Worm (Caenorhabditis elegans) whole organism, L4 larva: ENCODE results near the gene R07E5.15.

Experiments used
- D1046.2 ChIP-seq: fragments of 200-800 bp; sonication (Bioruptor generic); IDR thresholded peaks from 2 replicates; pipeline ENCODE4 v1.3.6; 2022; ENCODE audit warnings: missing genetic modification characterization, missing compliant biosample characterization
- F37D6.2 ChIP-seq: sonication (generic microtip); optimal IDR thresholded peaks from 2 replicates; lab custom pipeline; 2016; ENCODE audit warnings: mild to moderate bottlenecking, missing genetic modification characterization, missing compliant biosample characterization
- T20F7.1 ChIP-seq: fragments of 200-800 bp; sonication (Bioruptor generic); optimal IDR thresholded peaks from 2 replicates; lab custom pipeline; 2018; ENCODE audit warnings: mild to moderate bottlenecking, missing genetic modification characterization, missing compliant biosample characterization
- T26A8.4 ChIP-seq: fragments of 200-800 bp; sonication (Bioruptor generic); IDR thresholded peaks from 2 replicates; pipeline ENCODE4 v1.3.6; 2022; ENCODE audit warnings: missing genetic modification characterization, missing compliant biosample characterization
- Y5F2A.4 ChIP-seq: fragments of 200-800 bp; sonication (Bioruptor generic); optimal IDR thresholded peaks from 2 replicates; lab custom pipeline; 2018; ENCODE audit warnings: mild to moderate bottlenecking, missing genetic modification characterization, missing compliant biosample characterization
- aha-1 ChIP-seq: fragments of 150-350 bp; peaks from one replicate; lab custom pipeline; 2014; ENCODE audit warnings: missing biosample characterization, missing genetic modification characterization
- ceh-20 ChIP-seq: fragments of 200-800 bp; sonication (Bioruptor generic); IDR thresholded peaks from 2 replicates; pipeline ENCODE4 v1.3.6; 2022; ENCODE audit warnings: missing genetic modification reagents, missing genetic modification characterization, missing compliant biosample characterization
- ceh-44 ChIP-seq: fragments of 200-800 bp; sonication (Bioruptor generic); IDR thresholded peaks from 2 replicates; pipeline ENCODE4 v1.3.6; 2022; ENCODE audit warnings: missing genetic modification reagents, missing genetic modification characterization, missing compliant biosample characterization
- cey-2 ChIP-seq: sonication (generic microtip); optimal IDR thresholded peaks from 3 replicates; lab custom pipeline; 2017; ENCODE audit warnings: missing genetic modification characterization, mild to moderate bottlenecking, missing compliant biosample characterization, antibody characterized with exemption, borderline replicate concordance; ENCODE audit not compliant: insufficient read depth
- daf-16 ChIP-seq, 3 experiments: sonication (generic microtip); optimal IDR thresholded peaks; 2 replicates each; lab custom pipeline; 2016 to 2017; ENCODE audit warnings: missing genetic modification characterization in 3 of 3, missing genetic modification reagents in 3 of 3, mild to moderate bottlenecking in 2 of 3, missing compliant biosample characterization in 2 of 3, missing biosample characterization in 1 of 3, moderate library complexity in 1 of 3
- daf-8 ChIP-seq: fragments of 200-800 bp; sonication (Bioruptor generic); IDR thresholded peaks from 2 replicates; pipeline ENCODE4 v1.3.6; 2022; ENCODE audit warnings: missing genetic modification characterization, missing compliant biosample characterization
- dmd-8 ChIP-seq: fragments of 200-800 bp; sonication (Bioruptor generic); IDR thresholded peaks from 2 replicates; pipeline ENCODE4 v1.3.6; 2022; ENCODE audit warnings: missing genetic modification characterization, missing compliant biosample characterization
- dmd-9 ChIP-seq: fragments of 200-800 bp; sonication (Bioruptor generic); IDR thresholded peaks from 2 replicates; pipeline ENCODE4 v1.3.6; 2022; ENCODE audit warnings: missing genetic modification reagents, missing genetic modification characterization, missing compliant biosample characterization
- dve-1 ChIP-seq: sonication (generic microtip); optimal IDR thresholded peaks from 2 replicates; lab custom pipeline; 2017; ENCODE audit warnings: antibody characterized with exemption, mild to moderate bottlenecking, missing genetic modification characterization, missing compliant biosample characterization; ENCODE audit not compliant: insufficient read depth
- jun-1 ChIP-seq: fragments of 150-350 bp; optimal IDR thresholded peaks from 2 replicates; lab custom pipeline; 2014; ENCODE audit warnings: missing biosample characterization, missing genetic modification reagents, missing genetic modification characterization
- lim-7 ChIP-seq: fragments of 200-800 bp; sonication (Bioruptor generic); IDR thresholded peaks from 2 replicates; pipeline ENCODE4 v1.3.6; 2022; ENCODE audit warnings: missing genetic modification characterization, missing compliant biosample characterization
- lin-1 ChIP-seq: fragments of 200-800 bp; sonication (Bioruptor generic); IDR thresholded peaks from 2 replicates; pipeline ENCODE4 v1.3.6; 2022; ENCODE audit warnings: missing genetic modification reagents, missing genetic modification characterization, missing compliant biosample characterization
- madf-5 ChIP-seq, 2 experiments: fragments of 200-800 bp; sonication (Bioruptor generic); IDR thresholded peaks; 2 replicates each; pipeline ENCODE4 v1.3.6; 2022; ENCODE audit warnings: missing compliant biosample characterization in 2 of 2, missing genetic modification characterization in 2 of 2
- madf-9 ChIP-seq: fragments of 200-800 bp; sonication (Bioruptor generic); conservative IDR thresholded peaks from 2 replicates; pipeline ENCODE4 v1.3.6; 2022; ENCODE audit warnings: missing genetic modification reagents, missing genetic modification characterization, missing compliant biosample characterization
- mep-1 ChIP-seq: fragments of 150-350 bp; sonication (generic microtip); optimal IDR thresholded peaks from 3 replicates; lab custom pipeline; 2014; ENCODE audit warnings: missing biosample characterization, missing genetic modification characterization
- mxl-2 ChIP-seq: fragments of 200-800 bp; sonication (Bioruptor generic); conservative IDR thresholded peaks from 2 replicates; pipeline ENCODE4 v1.3.6; 2022; ENCODE audit warnings: missing genetic modification reagents, missing genetic modification characterization, missing compliant biosample characterization
- nhr-102 ChIP-seq: sonication (generic microtip); optimal IDR thresholded peaks from 2 replicates; lab custom pipeline; 2016; ENCODE audit warnings: mild to moderate bottlenecking, missing genetic modification characterization, moderate library complexity, missing compliant biosample characterization
- nhr-111 ChIP-seq: fragments of 200-800 bp; sonication (Bioruptor generic); optimal IDR thresholded peaks from 2 replicates; lab custom pipeline; 2018; ENCODE audit warnings: mild to moderate bottlenecking, missing genetic modification characterization, missing compliant biosample characterization
- nhr-25 ChIP-seq: sonication (generic microtip); optimal IDR thresholded peaks from 2 replicates; lab custom pipeline; 2017; ENCODE audit warnings: missing genetic modification characterization, mild to moderate bottlenecking, missing compliant biosample characterization, antibody characterized with exemption, moderate library complexity, borderline replicate concordance; ENCODE audit not compliant: insufficient read depth
- nhr-28 ChIP-seq: fragments of 150-350 bp; optimal IDR thresholded peaks from 2 replicates; lab custom pipeline; 2014; ENCODE audit warnings: missing biosample characterization, missing genetic modification characterization
- nhr-42 ChIP-seq: fragments of 200-800 bp; sonication (Bioruptor generic); IDR thresholded peaks from 2 replicates; pipeline ENCODE4 v1.3.6; 2022; ENCODE audit warnings: missing genetic modification characterization, missing compliant biosample characterization
- nhr-76 ChIP-seq: fragments of 150-350 bp; optimal IDR thresholded peaks from 2 replicates; lab custom pipeline; 2014; ENCODE audit warnings: missing biosample characterization, missing genetic modification characterization
- pha-4 ChIP-seq, 2 experiments: fragments of 150-350 bp in 1 of 2; fragments of 200-800 bp in 1 of 2; sonication (Bioruptor generic) in 1 of 2; IDR thresholded peaks in 1 of 2; optimal IDR thresholded peaks in 1 of 2; 2 replicates each; pipeline versions ENCODE4 v1.3.6 to Lab custom; 2014 to 2022; ENCODE audit warnings: missing genetic modification characterization in 2 of 2, missing genetic modification reagents in 2 of 2, missing biosample characterization in 1 of 2, missing compliant biosample characterization in 1 of 2
- saeg-2 ChIP-seq: fragments of 200-800 bp; sonication (Bioruptor generic); IDR thresholded peaks from 2 replicates; pipeline ENCODE4 v1.3.6; 2022; ENCODE audit warnings: missing genetic modification reagents, missing genetic modification characterization, missing compliant biosample characterization
- snpc-1.2 ChIP-seq: fragments of 200-800 bp; sonication (Bioruptor generic); IDR thresholded peaks from 2 replicates; pipeline ENCODE4 v1.3.6; 2022; ENCODE audit warnings: missing genetic modification reagents, missing genetic modification characterization, missing compliant biosample characterization
- spr-3 ChIP-seq: fragments of 200-800 bp; sonication (Bioruptor generic); optimal IDR thresholded peaks from 2 replicates; lab custom pipeline; 2018; ENCODE audit warnings: mild to moderate bottlenecking, missing genetic modification characterization, missing compliant biosample characterization
- vab-7 ChIP-seq: fragments of 200-800 bp; sonication (Bioruptor generic); IDR thresholded peaks from 2 replicates; pipeline ENCODE4 v1.3.6; 2022; ENCODE audit warnings: missing genetic modification reagents, missing genetic modification characterization, missing compliant biosample characterization
- zfp-2 ChIP-seq: sonication (generic microtip); optimal IDR thresholded peaks from 2 replicates; lab custom pipeline; 2016; ENCODE audit warnings: mild to moderate bottlenecking, missing genetic modification characterization, missing compliant biosample characterization
- zip-11 ChIP-seq: fragments of 200-800 bp; sonication (Bioruptor generic); IDR thresholded peaks from 2 replicates; pipeline ENCODE4 v1.3.6; 2022; ENCODE audit warnings: missing genetic modification characterization, missing compliant biosample characterization
- zip-2 ChIP-seq: fragments of 150-350 bp; optimal IDR thresholded peaks from 2 replicates; lab custom pipeline; 2014; ENCODE audit warnings: missing biosample characterization, missing genetic modification characterization

Gene R07E5.15

DNA sequence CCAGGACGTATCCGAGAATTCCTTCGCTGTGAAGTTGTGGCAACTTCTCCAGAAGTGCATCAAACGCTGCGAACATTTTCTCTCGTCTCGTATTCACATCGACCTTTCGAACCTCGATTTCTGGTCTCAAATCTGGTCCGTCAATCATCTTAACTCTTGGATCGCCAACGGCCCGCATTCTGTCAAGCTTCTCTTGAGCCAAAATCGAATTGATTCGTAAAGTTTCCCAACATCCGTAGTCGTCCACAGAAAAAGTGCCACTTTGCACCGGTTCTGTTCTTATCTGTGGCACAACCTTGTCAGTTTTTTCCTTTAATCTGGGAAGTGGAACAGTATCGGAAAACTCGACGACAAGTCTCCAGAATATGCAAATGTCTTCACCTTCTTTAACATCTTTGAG, 34.0 kb downstream of the R07E5.15 start:
- no peak for TF ChIP-seq pha-4 (GFP tag; IDR thresholded peaks at IDR 0.05; lab: Robert Waterston, UW)
- no peak for TF ChIP-seq pha-4 (tag; optimal IDR thresholded peaks at IDR 0.05; lab: Kevin White, UChicago)
- TF ChIP-seq nhr-28 (tag; lab: Kevin White, UChicago) = no peak
- no peak for TF ChIP-seq zip-11 (GFP tag; lab: Robert Waterston, UW)
- TF ChIP-seq ceh-44 (GFP tag; lab: Robert Waterston, UW) = no peak
- peak; percentile 63; the same call in 1 of the 2 replicates for TF ChIP-seq dmd-9 (GFP tag; lab: Robert Waterston, UW)
- no peak for TF ChIP-seq jun-1 (tag; lab: Kevin White, UChicago)
- peak; percentile 82 for TF ChIP-seq aha-1 (tag; lab: Kevin White, UChicago)
- TF ChIP-seq ceh-20 (GFP tag; lab: Robert Waterston, UW) = no peak
- peak; percentile 34; the same call in 1 of the 2 replicates for TF ChIP-seq dmd-8 (GFP tag; lab: Robert Waterston, UW)
- no peak for TF ChIP-seq snpc-1.2 (GFP tag; lab: Robert Waterston, UW)
- TF ChIP-seq, all 104 proteins: peak for 3

DNA sequence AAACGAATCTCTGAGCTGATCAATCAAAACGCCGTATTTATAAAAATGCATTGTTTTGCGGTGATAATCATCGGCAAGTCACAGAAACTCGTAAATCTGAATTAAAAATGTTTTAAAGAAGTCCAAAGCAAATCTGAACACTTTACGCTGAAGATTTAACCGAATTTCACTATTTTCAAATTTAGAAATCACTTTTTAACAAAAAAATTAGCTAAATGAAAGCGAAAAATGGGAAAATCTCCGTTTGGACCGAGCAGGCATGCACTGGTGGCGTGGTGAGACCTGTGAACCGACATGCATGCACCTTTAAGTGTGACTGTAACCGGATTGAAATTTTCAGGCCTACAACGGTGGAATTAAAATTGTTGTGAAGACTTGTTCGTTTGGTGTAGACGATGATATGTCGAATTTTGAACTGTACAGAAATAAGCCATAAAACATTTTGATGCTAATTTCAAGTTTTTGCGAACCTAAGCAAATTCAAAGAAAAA, 38.3 kb downstream of the R07E5.15 start, which contains the start of gene C28A5.2:
C28A5.2 (minus strand) TSS at position 51 of the 491 bp plus-strand sequence.
- TF ChIP-seq nhr-111 (GFP tag; lab: Kevin White, UChicago) (no peak), nhr-42 (GFP tag; lab: Robert Waterston, UW) (no peak), zfp-2 (no peak), saeg-2 (no peak), F37D6.2 (tag; lab: Kevin White, UChicago) (no peak), mep-1 (tag; lab: Kevin White, UChicago) (no peak), dve-1 (tag; lab: Kevin White, UChicago) (no peak), cey-2 (tag; lab: Kevin White, UChicago) (no peak), D1046.2 (no peak), lin-1 (GFP tag; lab: Robert Waterston, UW) (no peak), Y5F2A.4 (GFP tag; lab: Kevin White, UChicago) (no peak), nhr-25 (no peak)

- TF ChIP-seq mxl-2 (GFP tag; lab: Robert Waterston, UW) (no peak), mep-1 (tag; lab: Kevin White, UChicago) (no peak), daf-8 (no peak), nhr-76 (tag; lab: Kevin White, UChicago) (no peak), madf-5 (GFP tag; IDR thresholded peaks at IDR 0.05; lab: Robert Waterston, UW) (no peak), T26A8.4 (GFP tag; lab: Robert Waterston, UW) (no peak), T20F7.1 (GFP tag; lab: Kevin White, UChicago) (no peak), madf-9 (GFP tag; lab: Robert Waterston, UW) (no peak), nhr-102 (no peak), daf-16 (GFP tag; optimal IDR thresholded peaks at IDR 0.05; lab: Kevin White, UChicago) (no peak), daf-16 (tag; optimal IDR thresholded peaks at IDR 0.05; lab: Kevin White, UChicago) (no peak), spr-3 (GFP tag; lab: Kevin White, UChicago) (no peak), Y5F2A.4 (GFP tag; lab: Kevin White, UChicago) (no peak), snpc-1.2 (GFP tag; lab: Robert Waterston, UW) (no peak), vab-7 (GFP tag; lab: Robert Waterston, UW) (no peak), lim-7 (no peak), zip-2 (no peak)
These were observed 40.5 kb downstream of the R07E5.15 start, which contains the start of gene nex-3 for ce11 chrIII:4441781-4442180. Gene nex-3, plus strand, starts transcription at chrIII:4442081.
